Fruit fly (Drosophila melanogaster) whole organism: ENCODE results near the gene bip1.

Source experiments
- CG8478 ChIP-seq: fragments of >200 bp; optimal IDR thresholded peaks from 2 replicates; lab custom pipeline; 2018; ENCODE audit warnings: inconsistent platforms
- Dll ChIP-seq: fragments of >200 bp; optimal IDR thresholded peaks from 2 replicates; lab custom pipeline; 2017
- EcR ChIP-seq, 2 experiments: fragments of >200 bp; optimal IDR thresholded peaks; 2 replicates each; lab custom pipeline; 2017; ENCODE audit warnings: missing biosample characterization in 2 of 2, missing genetic modification characterization in 2 of 2, missing genetic modification reagents in 2 of 2
- pan ChIP-seq: fragments of >200 bp; optimal IDR thresholded peaks from 2 replicates; lab custom pipeline; 2017
- psq ChIP-seq: fragments of >200 bp; optimal IDR thresholded peaks from 2 replicates; lab custom pipeline; 2017
- usp ChIP-seq: fragments of >200 bp; optimal IDR thresholded peaks from 2 replicates; lab custom pipeline; 2017; ENCODE audit warnings: missing biosample characterization, missing genetic modification characterization, mixed read lengths

The bip1 gene

DNA sequence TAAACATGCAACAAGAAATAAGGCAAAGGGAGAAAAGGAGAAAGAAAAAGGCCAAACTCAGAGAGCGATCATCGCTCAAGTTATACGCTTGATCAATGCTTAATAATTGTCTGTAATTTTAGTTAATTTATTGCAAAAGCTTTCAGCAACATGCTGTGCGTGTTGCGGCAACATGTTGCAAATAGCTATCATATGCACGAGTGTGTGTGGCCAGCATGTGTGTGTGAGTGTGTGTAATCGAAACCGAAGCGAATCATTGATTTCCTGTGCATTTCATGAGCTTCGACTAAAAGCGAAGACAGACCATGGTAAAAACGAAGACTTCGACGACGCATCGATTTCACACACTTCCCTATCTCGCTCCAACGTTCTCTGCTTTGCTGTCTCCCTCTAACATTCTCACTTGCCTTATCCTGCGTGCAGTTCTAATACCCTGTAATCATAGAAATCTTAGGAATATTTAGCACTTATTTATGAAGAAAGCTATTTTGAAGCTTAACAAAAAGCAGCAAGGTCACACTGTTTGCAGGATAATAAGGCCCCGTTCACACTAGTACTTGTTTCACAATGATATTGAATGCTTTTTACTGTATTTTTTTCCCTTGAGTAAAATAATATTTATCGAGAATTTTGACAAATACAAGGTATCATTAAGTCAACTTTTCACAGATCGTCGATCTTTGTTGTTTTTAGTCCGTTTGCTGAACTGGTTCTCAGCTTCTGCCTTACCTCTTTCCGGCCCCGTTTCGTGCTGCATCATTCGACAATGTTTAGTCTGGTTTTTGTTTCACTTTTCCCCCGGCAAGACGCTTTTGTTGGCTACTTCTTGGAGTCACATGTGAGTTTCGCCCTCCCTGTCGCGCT is 45.3 kb downstream of the bip1 start:
- TF ChIP-seq EcR (GFP tag; optimal IDR thresholded peaks at IDR 0.05; lab: Kevin White, UChicago) (no peak), pan (lab: Kevin White, UChicago) (peak; percentile 79)

DNA sequence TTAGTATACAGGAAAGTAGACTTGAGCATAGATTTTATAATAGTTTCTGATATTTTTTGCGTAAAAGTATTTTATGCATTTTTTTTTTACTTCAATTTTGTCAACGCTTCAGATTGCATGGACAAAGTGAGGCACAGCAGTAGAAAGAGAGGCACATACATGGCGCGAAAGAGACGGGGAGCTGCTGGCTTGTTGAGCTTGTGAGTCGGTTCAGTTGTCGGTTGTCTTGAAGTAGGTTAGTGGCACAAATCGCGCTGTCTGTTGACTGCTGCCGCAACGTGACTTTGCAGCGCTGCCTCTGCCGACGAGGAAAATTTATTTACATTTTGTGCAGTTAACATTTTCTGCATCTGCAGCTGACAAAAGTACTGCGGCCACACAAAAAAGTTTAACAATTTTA is 52.7 kb downstream of the bip1 start:
- TF ChIP-seq EcR (GFP tag; optimal IDR thresholded peaks at IDR 0.05; lab: Kevin White, UChicago) (no peak), usp (GFP tag; lab: Kevin White, UChicago) (no peak), CG8478 (lab: Kevin White, UChicago) (no peak), psq (lab: Kevin White, UChicago) (no peak), Dll (lab: Kevin White, UChicago) (no peak), pan (lab: Kevin White, UChicago) (no peak)
